Fruit fly (Drosophila melanogaster): ENCODE results near the gene CG1523.
A peak's percentile ranks its signal among the peaks of the same experiment; 100 is the strongest.

Gene CG1523

DNA sequence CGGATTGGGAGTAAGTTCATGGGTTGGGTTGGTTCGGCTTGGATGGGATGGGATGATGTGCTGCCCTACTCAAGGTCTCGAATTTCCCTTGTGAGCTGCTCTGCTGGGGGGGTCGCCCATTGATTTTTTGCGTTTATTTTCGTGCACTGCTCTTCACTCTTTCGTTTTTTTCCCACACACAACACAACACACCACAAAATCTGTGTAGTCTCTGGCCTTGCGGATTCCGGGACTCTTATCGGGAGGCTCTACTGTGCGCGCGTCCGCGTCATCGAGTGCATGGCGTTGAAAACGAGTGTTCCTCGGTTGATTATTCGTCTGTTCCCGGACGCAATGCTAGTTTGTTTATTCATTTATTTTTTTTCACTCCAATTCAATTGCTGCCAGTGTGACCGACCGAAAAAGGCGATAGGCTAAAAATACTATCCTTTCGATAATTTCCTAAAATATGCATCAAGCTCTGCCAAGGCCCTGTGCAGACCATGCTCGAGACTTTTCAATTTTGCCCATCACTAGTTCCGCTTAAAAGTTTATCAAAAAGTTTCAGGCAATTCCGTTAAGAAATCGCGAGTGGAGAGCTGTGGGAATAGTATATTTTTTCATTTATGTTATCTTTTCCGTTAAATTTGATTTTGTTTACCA, 12.3 kb upstream of the CG1523 start, which contains the start of gene WASp (continued):
- TF ChIP-seq NC2β (GFP tag; optimal IDR thresholded peaks at IDR 0.05) (peak; percentile 90), mirr (GFP tag; optimal IDR thresholded peaks at IDR 0.05) (peak; percentile 22), usp (GFP tag; optimal IDR thresholded peaks at IDR 0.05) (no peak), Hr51 (GFP tag; optimal IDR thresholded peaks at IDR 0.05) (peak in 1 of 2 experiments; percentile 71), CG6272 (GFP tag; IDR thresholded peaks at IDR 0.05) (0 out of 2 replicates have a peak, but pooled peaks have one; percentile 15), klu (GFP tag; IDR thresholded peaks at IDR 0.05) (no peak), CG3995 (GFP tag; optimal IDR thresholded peaks at IDR 0.05) (peak; percentile 69), twi (tag; optimal IDR thresholded peaks at IDR 0.05) (no peak), CG34224 (GFP tag; IDR thresholded peaks at IDR 0.05; ENCODE audit: partially characterized antibody) (peak; percentile 32; the same call in 1 of the 3 replicates), CG7271 (tag; optimal IDR thresholded peaks at IDR 0.05) (peak; percentile 79), CG7839 (tag; optimal IDR thresholded peaks at IDR 0.05) (no peak), hb (GFP tag; IDR thresholded peaks at IDR 0.05; ENCODE audit: partially characterized antibody) (no peak)

dm6 chr3R:28831172-28831571, 11.7 kb upstream of the CG1523 start:
- no peak for TF ChIP-seq CG17385 (GFP tag; optimal IDR thresholded peaks at IDR 0.05)
- TF ChIP-seq Dbx (GFP tag; IDR thresholded peaks at IDR 0.05) = 0 out of 3 replicates have a peak, but pooled peaks have one; percentile 49
- peak in 1 of 2 experiments; percentile 46 for TF ChIP-seq Pdp1 (GFP tag; optimal IDR thresholded peaks at IDR 0.05)
- no peak for TF ChIP-seq CG1602 (GFP tag; optimal IDR thresholded peaks at IDR 0.05)
- no peak for TF ChIP-seq CG9817 (tag; optimal IDR thresholded peaks at IDR 0.05)
- TF ChIP-seq ems (GFP tag; optimal IDR thresholded peaks at IDR 0.05) = no peak
- peak; percentile 63 for TF ChIP-seq Rfx (GFP tag; IDR thresholded peaks at IDR 0.05)
- TF ChIP-seq Xrp1 (GFP tag; IDR thresholded peaks at IDR 0.05) = no peak
- no peak for TF ChIP-seq crp (GFP tag; optimal IDR thresholded peaks at IDR 0.05)
- TF ChIP-seq lmd (GFP tag; IDR thresholded peaks at IDR 0.05) = 0 out of 2 replicates have a peak, but pooled peaks have one; percentile 8
- no peak for TF ChIP-seq CG18619 (GFP tag; optimal IDR thresholded peaks at IDR 0.05)
- TF ChIP-seq caup (GFP tag; optimal IDR thresholded peaks at IDR 0.05; ENCODE audit: severe bottlenecking) = peak; percentile 18
- TF ChIP-seq abd-A (tag; optimal IDR thresholded peaks at IDR 0.05) = no peak
- TF ChIP-seq Atf6 (GFP tag; IDR thresholded peaks at IDR 0.05) = no peak
- no peak for TF ChIP-seq Dad (GFP tag; optimal IDR thresholded peaks at IDR 0.05)
- no peak for TF ChIP-seq sd (tag; optimal IDR thresholded peaks at IDR 0.05)
- no peak for TF ChIP-seq lilli (GFP tag; optimal IDR thresholded peaks at IDR 0.05)
- no peak for TF ChIP-seq jumu (GFP tag; optimal IDR thresholded peaks at IDR 0.05)
- TF ChIP-seq chm (GFP tag; IDR thresholded peaks at IDR 0.05) = peak; percentile 53; the same call in 1 of the 2 replicates
- TF ChIP-seq hth (optimal IDR thresholded peaks at IDR 0.05) = no peak
- TF ChIP-seq Mrtf (GFP tag; IDR thresholded peaks at IDR 0.05) = 0 out of 3 replicates have a peak, but pooled peaks have one; percentile 5
- no peak for TF ChIP-seq da (GFP tag; optimal IDR thresholded peaks at IDR 0.05)
- TF ChIP-seq CG3407 (GFP tag; optimal IDR thresholded peaks at IDR 0.05) = no peak
- peak; percentile 85 for TF ChIP-seq CG34376 (GFP tag; optimal IDR thresholded peaks at IDR 0.05)
- TF ChIP-seq mam (GFP tag; optimal IDR thresholded peaks at IDR 0.05) = peak; percentile 4
- no peak for TF ChIP-seq CG17829 (tag; optimal IDR thresholded peaks at IDR 0.05)
- TF ChIP-seq inv (GFP tag; IDR thresholded peaks at IDR 0.05; ENCODE audit: partially characterized antibody) = 0 out of 2 replicates have a peak, but pooled peaks have one; percentile 15
- no peak for TF ChIP-seq CG31224 (GFP tag; IDR thresholded peaks at IDR 0.05)
- no peak for TF ChIP-seq CG12659 (GFP tag; optimal IDR thresholded peaks at IDR 0.05)
- no peak for TF ChIP-seq fru (optimal IDR thresholded peaks at IDR 0.05)
- TF ChIP-seq CG11085 (GFP tag; IDR thresholded peaks at IDR 0.05) = no peak
- no peak for TF ChIP-seq klu (GFP tag; IDR thresholded peaks at IDR 0.05)
- no peak for TF ChIP-seq en (GFP tag; optimal IDR thresholded peaks at IDR 0.05)
- TF ChIP-seq CG14441 (GFP tag; IDR thresholded peaks at IDR 0.05) = no peak
- no peak for TF ChIP-seq CG16813 (GFP tag; IDR thresholded peaks at IDR 0.05; ENCODE audit: partially characterized antibody)
- peak; percentile 75 for TF ChIP-seq CG10543 (GFP tag; optimal IDR thresholded peaks at IDR 0.05)
- no peak for TF ChIP-seq CG8290 (GFP tag; optimal IDR thresholded peaks at IDR 0.05)
- TF ChIP-seq CG8290 (tag; optimal IDR thresholded peaks at IDR 0.05) = peak in 1 of 2 experiments; percentile 49
